Fruit fly (Drosophila melanogaster): Measurements from ENCODE around the gene CG13078.

Gene CG13078

dm6 chr2L:19590629-19591028 is 26.9 kb downstream of the CG13078 start:
- no peak for TF ChIP-seq N (GFP tag; optimal IDR thresholded peaks at IDR 0.05)
- TF ChIP-seq OdsH (GFP tag; optimal IDR thresholded peaks at IDR 0.05): no peak
- TF ChIP-seq h (GFP tag; optimal IDR thresholded peaks at IDR 0.05): no peak

- TF ChIP-seq Hnf4 (GFP tag; optimal IDR thresholded peaks at IDR 0.05) (no peak), Dfd (GFP tag; optimal IDR thresholded peaks at IDR 0.05) (peak; percentile 90)
These were observed 30.4 kb downstream of the CG13078 start for dm6 chr2L:19594102-19594501.

dm6 chr2L:19605365-19605921 is 41.7 kb downstream of the CG13078 start:
- no peak for TF ChIP-seq Jra (GFP tag; optimal IDR thresholded peaks at IDR 0.05)
- no peak for TF ChIP-seq psq (GFP tag; optimal IDR thresholded peaks at IDR 0.05)
- TF ChIP-seq usp (GFP tag; optimal IDR thresholded peaks at IDR 0.05): no peak
- TF ChIP-seq Dif (GFP tag; optimal IDR thresholded peaks at IDR 0.05; ENCODE audit: partially characterized antibody): no peak
- no peak for TF ChIP-seq OdsH (GFP tag; optimal IDR thresholded peaks at IDR 0.05)
- TF ChIP-seq Hr83 (GFP tag; optimal IDR thresholded peaks at IDR 0.05; ENCODE audit: poor library complexity, severe bottlenecking): no peak
- TF ChIP-seq dmrt93B (GFP tag; optimal IDR thresholded peaks at IDR 0.05): no peak
- TF ChIP-seq Rel (GFP tag; optimal IDR thresholded peaks at IDR 0.05): no peak
- TF ChIP-seq Rel (tag; optimal IDR thresholded peaks at IDR 0.05): no peak
- TF ChIP-seq rgr (GFP tag; optimal IDR thresholded peaks at IDR 0.05): no peak
- no peak for TF ChIP-seq HLH106 (tag; optimal IDR thresholded peaks at IDR 0.05)
- TF ChIP-seq Myc (optimal IDR thresholded peaks at IDR 0.05): no peak
- no peak for TF ChIP-seq Hnf4 (GFP tag; optimal IDR thresholded peaks at IDR 0.05)
- no peak for TF ChIP-seq Sp1 (GFP tag; optimal IDR thresholded peaks at IDR 0.05)
- no peak for TF ChIP-seq br (GFP tag; optimal IDR thresholded peaks at IDR 0.05)
- TF ChIP-seq Abd-B (GFP tag; optimal IDR thresholded peaks at IDR 0.05): no peak
- no peak for TF ChIP-seq sv (GFP tag; optimal IDR thresholded peaks at IDR 0.05)
- TF ChIP-seq h (GFP tag; optimal IDR thresholded peaks at IDR 0.05): no peak
- no peak for TF ChIP-seq N (GFP tag; optimal IDR thresholded peaks at IDR 0.05)
- no peak for TF ChIP-seq pan (optimal IDR thresholded peaks at IDR 0.05)

- TF ChIP-seq sage (GFP tag; optimal IDR thresholded peaks at IDR 0.05) (no peak), lola (GFP tag; optimal IDR thresholded peaks at IDR 0.05) (no peak), dsf (GFP tag; optimal IDR thresholded peaks at IDR 0.05; ENCODE audit: borderline replicate concordance) (no peak), CrebA (GFP tag; optimal IDR thresholded peaks at IDR 0.05; ENCODE audit: borderline replicate concordance) (no peak), ey (GFP tag; optimal IDR thresholded peaks at IDR 0.05) (no peak), woc (GFP tag; optimal IDR thresholded peaks at IDR 0.05) (no peak), pan (optimal IDR thresholded peaks at IDR 0.05) (no peak), brk (GFP tag; optimal IDR thresholded peaks at IDR 0.05) (no peak), Vsx2 (GFP tag; optimal IDR thresholded peaks at IDR 0.05; ENCODE audit: partially characterized antibody) (no peak), Hr83 (GFP tag; optimal IDR thresholded peaks at IDR 0.05; ENCODE audit: poor library complexity, severe bottlenecking) (no peak), rgr (GFP tag; optimal IDR thresholded peaks at IDR 0.05) (no peak)
These were observed 42.6 kb downstream of the CG13078 start, which contains the start of gene CG46244 for dm6 chr2L:19606318-19606717. Gene CG46244, plus strand, starts transcription at chr2L:19606569.
